Fruit fly (Drosophila melanogaster): ENCODE data around the gene mus81.

The mus81 gene

dm6 chrX:935049-935900 is 5.6 kb upstream of the mus81 start, which contains the start of gene TRAM (continued):
- peak; percentile 95 for TF ChIP-seq CG1647 (GFP tag; optimal IDR thresholded peaks at IDR 0.05)
- TF ChIP-seq Atf3 (GFP tag; optimal IDR thresholded peaks at IDR 0.05): peak; percentile 98
- no peak for TF ChIP-seq hth (optimal IDR thresholded peaks at IDR 0.05)
- TF ChIP-seq gfzf (GFP tag; optimal IDR thresholded peaks at IDR 0.05): peak; percentile 70
- peak; percentile 98 to 99 for TF ChIP-seq chif (GFP tag; optimal IDR thresholded peaks at IDR 0.05)
- peak; percentile 96 for TF ChIP-seq CG10431 (GFP tag; optimal IDR thresholded peaks at IDR 0.05)
- peak; percentile 97 for TF ChIP-seq Taf1 (GFP tag; IDR thresholded peaks at IDR 0.05)
- peak; percentile 99 for TF ChIP-seq wdn (GFP tag; IDR thresholded peaks at IDR 0.05)
- peak; percentile 97 for TF ChIP-seq CG3065 (GFP tag; optimal IDR thresholded peaks at IDR 0.05)
- peak; percentile 55; the same call in 2 of the 3 replicates for TF ChIP-seq CG14860 (GFP tag; IDR thresholded peaks at IDR 0.05; ENCODE audit: partially characterized antibody)
- TF ChIP-seq Elba2 (GFP tag; optimal IDR thresholded peaks at IDR 0.05): peak; percentile 86
- peak; percentile 87 for TF ChIP-seq CG16813 (GFP tag; IDR thresholded peaks at IDR 0.05; ENCODE audit: partially characterized antibody)
- peak; percentile 94 for TF ChIP-seq scrt (GFP tag; optimal IDR thresholded peaks at IDR 0.05)
- peak; percentile 90 for TF ChIP-seq slou (GFP tag; optimal IDR thresholded peaks at IDR 0.05)
- peak; percentile 96 for TF ChIP-seq CG10462 (GFP tag; optimal IDR thresholded peaks at IDR 0.05)
- TF ChIP-seq amos (GFP tag; IDR thresholded peaks at IDR 0.05; ENCODE audit: partially characterized antibody): peak; percentile 88
- peak; percentile 96 for TF ChIP-seq Ravus (GFP tag; IDR thresholded peaks at IDR 0.05)
- peak; percentile 91 for TF ChIP-seq CG31365 (tag; optimal IDR thresholded peaks at IDR 0.05)
- peak; percentile 97 for TF ChIP-seq aop (GFP tag; IDR thresholded peaks at IDR 0.05)
- TF ChIP-seq jigr1 (GFP tag; IDR thresholded peaks at IDR 0.05): peak; percentile 96
- peak; percentile 99 for TF ChIP-seq so (GFP tag; IDR thresholded peaks at IDR 0.05)
- TF ChIP-seq CG2199 (GFP tag; IDR thresholded peaks at IDR 0.05): peak; percentile 98
- peak; percentile 99 for TF ChIP-seq mam (GFP tag; optimal IDR thresholded peaks at IDR 0.05)
- peak; percentile 97 for TF ChIP-seq dimm (GFP tag; IDR thresholded peaks at IDR 0.05)
- TF ChIP-seq ro (GFP tag; IDR thresholded peaks at IDR 0.05): peak; percentile 98
- TF ChIP-seq CG5953 (GFP tag; IDR thresholded peaks at IDR 0.05): peak; percentile 99
- peak; percentile 49; the same call in 1 of the 2 replicates for TF ChIP-seq Dref (GFP tag; IDR thresholded peaks at IDR 0.05)
- peak; percentile 99 for TF ChIP-seq H15 (GFP tag; IDR thresholded peaks at IDR 0.05)
- peak; percentile 90 for TF ChIP-seq ab (GFP tag; optimal IDR thresholded peaks at IDR 0.05)
- TF ChIP-seq CG6765 (GFP tag; optimal IDR thresholded peaks at IDR 0.05): peak; percentile 95
- peak; percentile 96 for TF ChIP-seq gsb-n (tag; optimal IDR thresholded peaks at IDR 0.05)
- peak; percentile 98 for TF ChIP-seq CG30431 (GFP tag; optimal IDR thresholded peaks at IDR 0.05)
- peak; percentile 94 for TF ChIP-seq wek (GFP tag; optimal IDR thresholded peaks at IDR 0.05)
- peak; percentile 98 for TF ChIP-seq shn (GFP tag; optimal IDR thresholded peaks at IDR 0.05)
- peak; percentile 92 for TF ChIP-seq CG8359 (GFP tag; optimal IDR thresholded peaks at IDR 0.05; ENCODE audit: borderline replicate concordance)
- peak; percentile 98 for TF ChIP-seq Ada2b (GFP tag; IDR thresholded peaks at IDR 0.05)
- TF ChIP-seq CG7745 (tag; optimal IDR thresholded peaks at IDR 0.05): peak; percentile 68
- peak; percentile 99 for TF ChIP-seq esg (GFP tag; conservative IDR thresholded peaks at IDR 0.05)
- TF ChIP-seq CG17829 (tag; optimal IDR thresholded peaks at IDR 0.05): peak; percentile 99
- TF ChIP-seq rib (GFP tag; IDR thresholded peaks at IDR 0.05): peak; percentile 98
- peak; percentile 97 for TF ChIP-seq Atf-2 (GFP tag; optimal IDR thresholded peaks at IDR 0.05)
- TF ChIP-seq maf-S (GFP tag; optimal IDR thresholded peaks at IDR 0.05): peak; percentile 97
- peak; percentile 97 for TF ChIP-seq CG13894 (tag; optimal IDR thresholded peaks at IDR 0.05)
- peak; percentile 98 for TF ChIP-seq Usf (GFP tag; optimal IDR thresholded peaks at IDR 0.05)
- peak; percentile 40 for TF ChIP-seq bigmax (GFP tag; optimal IDR thresholded peaks at IDR 0.05)
- TF ChIP-seq btn (GFP tag; optimal IDR thresholded peaks at IDR 0.05): peak; percentile 96
- TF ChIP-seq lab (GFP tag; optimal IDR thresholded peaks at IDR 0.05): peak; percentile 99
- peak; percentile 78 for TF ChIP-seq ftz-f1 (GFP tag; optimal IDR thresholded peaks at IDR 0.05)
- peak; percentile 94 for TF ChIP-seq CG7987 (GFP tag; optimal IDR thresholded peaks at IDR 0.05)
- peak; percentile 99 for TF ChIP-seq Rx (GFP tag; IDR thresholded peaks at IDR 0.05)
